Fruit fly (Drosophila melanogaster) whole organism: ENCODE measurements around the gene yata.

Source experiments
- CG8478 ChIP-seq: fragments of >200 bp; optimal IDR thresholded peaks from 2 replicates; lab custom pipeline; 2018; ENCODE audit warnings: inconsistent platforms
- Dll ChIP-seq: fragments of >200 bp; optimal IDR thresholded peaks from 2 replicates; lab custom pipeline; 2017
- EcR ChIP-seq, 2 experiments: fragments of >200 bp; optimal IDR thresholded peaks; 2 replicates each; lab custom pipeline; 2017; ENCODE audit warnings: missing biosample characterization in 2 of 2, missing genetic modification characterization in 2 of 2, missing genetic modification reagents in 2 of 2
- pan ChIP-seq: fragments of >200 bp; optimal IDR thresholded peaks from 2 replicates; lab custom pipeline; 2017
- psq ChIP-seq: fragments of >200 bp; optimal IDR thresholded peaks from 2 replicates; lab custom pipeline; 2017
- usp ChIP-seq: fragments of >200 bp; optimal IDR thresholded peaks from 2 replicates; lab custom pipeline; 2017; ENCODE audit warnings: missing biosample characterization, missing genetic modification characterization, mixed read lengths

yata gene

dm6 chr3R:29749304-29750066 is 466 bp downstream of the yata start:
- no peak for TF ChIP-seq EcR (GFP tag; optimal IDR thresholded peaks at IDR 0.05; lab: Kevin White, UChicago)
- TF ChIP-seq usp (GFP tag; lab: Kevin White, UChicago) = no peak
- no peak for TF ChIP-seq psq (lab: Kevin White, UChicago)
- TF ChIP-seq pan (lab: Kevin White, UChicago) = no peak
- no peak for TF ChIP-seq Dll (lab: Kevin White, UChicago)
- TF ChIP-seq CG8478 (lab: Kevin White, UChicago) = no peak

dm6 chr3R:29755248-29755647 is 6.2 kb downstream of the yata start:
- TF ChIP-seq pan (lab: Kevin White, UChicago) (no peak), psq (lab: Kevin White, UChicago) (no peak)

dm6 chr3R:29756153-29756552 is 7.1 kb downstream of the yata start:
- TF ChIP-seq usp (GFP tag; lab: Kevin White, UChicago) (no peak), psq (lab: Kevin White, UChicago) (no peak), pan (lab: Kevin White, UChicago) (no peak), CG8478 (lab: Kevin White, UChicago) (no peak), EcR (GFP tag; optimal IDR thresholded peaks at IDR 0.05; lab: Kevin White, UChicago) (no peak)

- TF ChIP-seq CG8478 (lab: Kevin White, UChicago) (no peak), EcR (GFP tag; optimal IDR thresholded peaks at IDR 0.05; lab: Kevin White, UChicago) (no peak), pan (lab: Kevin White, UChicago) (no peak), Dll (lab: Kevin White, UChicago) (no peak), psq (lab: Kevin White, UChicago) (no peak), usp (GFP tag; lab: Kevin White, UChicago) (no peak)
Observed at dm6 chr3R:29757226-29757625, 8.2 kb downstream of the yata start.

dm6 chr3R:29757681-29758080 is 8.7 kb downstream of the yata start:
- TF ChIP-seq usp (GFP tag; lab: Kevin White, UChicago) (no peak), psq (lab: Kevin White, UChicago) (no peak), pan (lab: Kevin White, UChicago) (no peak)

dm6 chr3R:29758129-29758733 is 9.2 kb downstream of the yata start:
- TF ChIP-seq Dll (lab: Kevin White, UChicago) (no peak), EcR (GFP tag; optimal IDR thresholded peaks at IDR 0.05; lab: Kevin White, UChicago) (no peak), psq (lab: Kevin White, UChicago) (no peak), pan (lab: Kevin White, UChicago) (no peak), CG8478 (lab: Kevin White, UChicago) (no peak), usp (GFP tag; lab: Kevin White, UChicago) (no peak)

dm6 chr3R:29758734-29759131 is 9.7 kb downstream of the yata start:
- no peak for TF ChIP-seq EcR (GFP tag; optimal IDR thresholded peaks at IDR 0.05; lab: Kevin White, UChicago)
- no peak for TF ChIP-seq usp (GFP tag; lab: Kevin White, UChicago)
- no peak for TF ChIP-seq Dll (lab: Kevin White, UChicago)
- no peak for TF ChIP-seq pan (lab: Kevin White, UChicago)
- TF ChIP-seq psq (lab: Kevin White, UChicago) = no peak
- TF ChIP-seq CG8478 (lab: Kevin White, UChicago) = no peak

dm6 chr3R:29760042-29760441 is 11.0 kb downstream of the yata start:
- TF ChIP-seq pan (lab: Kevin White, UChicago) (no peak), psq (lab: Kevin White, UChicago) (no peak), EcR (GFP tag; optimal IDR thresholded peaks at IDR 0.05; lab: Kevin White, UChicago) (no peak), Dll (lab: Kevin White, UChicago) (no peak), usp (GFP tag; lab: Kevin White, UChicago) (no peak), CG8478 (lab: Kevin White, UChicago) (no peak)

dm6 chr3R:29761569-29761968 is 12.6 kb downstream of the yata start:
- no peak for TF ChIP-seq psq (lab: Kevin White, UChicago)
- no peak for TF ChIP-seq CG8478 (lab: Kevin White, UChicago)
- TF ChIP-seq pan (lab: Kevin White, UChicago) = no peak
- TF ChIP-seq Dll (lab: Kevin White, UChicago) = no peak
- no peak for TF ChIP-seq EcR (GFP tag; optimal IDR thresholded peaks at IDR 0.05; lab: Kevin White, UChicago)
- TF ChIP-seq usp (GFP tag; lab: Kevin White, UChicago) = no peak

- TF ChIP-seq EcR (GFP tag; optimal IDR thresholded peaks at IDR 0.05; lab: Kevin White, UChicago) (no peak), CG8478 (lab: Kevin White, UChicago) (no peak), psq (lab: Kevin White, UChicago) (no peak), pan (lab: Kevin White, UChicago) (no peak), Dll (lab: Kevin White, UChicago) (no peak), usp (GFP tag; lab: Kevin White, UChicago) (no peak)
Observed at dm6 chr3R:29762297-29762696, 13.3 kb downstream of the yata start.

dm6 chr3R:29763154-29763553 is 14.1 kb downstream of the yata start:
- TF ChIP-seq usp (GFP tag; lab: Kevin White, UChicago) (no peak), CG8478 (lab: Kevin White, UChicago) (no peak), pan (lab: Kevin White, UChicago) (no peak), Dll (lab: Kevin White, UChicago) (no peak), psq (lab: Kevin White, UChicago) (no peak), EcR (GFP tag; optimal IDR thresholded peaks at IDR 0.05; lab: Kevin White, UChicago) (peak in 1 of 2 experiments; percentile 45)
